Worm (Caenorhabditis elegans): ENCODE data around the gene Y39A3CL.7.
A peak's percentile ranks its signal among the peaks of the same experiment; 100 is the strongest.

Gene Y39A3CL.7

ce11 chrIII:1824264-1824922 lies at the start of gene Y39A3CL.7, which contains the start of gene pvf-1:
Y39A3CL.7 (plus strand) TSS chrIII:1824919.
pvf-1 (minus strand) TSS chrIII:1824314.
- peak; percentile 36 for TF ChIP-seq C34F6.9 (tag; optimal IDR thresholded peaks at IDR 0.05)
- peak in 1 of 2 experiments; percentile 60 for TF ChIP-seq lsy-2 (tag; optimal IDR thresholded peaks at IDR 0.05)
- peak; percentile 39 for TF ChIP-seq sma-3 (GFP tag; optimal IDR thresholded peaks at IDR 0.05)
- peak; percentile 20 for TF ChIP-seq sem-4 (tag; optimal IDR thresholded peaks at IDR 0.05)
- TF ChIP-seq mab-5 (tag; optimal IDR thresholded peaks at IDR 0.05), result no peak
- TF ChIP-seq nhr-129 (tag; optimal IDR thresholded peaks at IDR 0.05), result peak; percentile 23
- no peak for TF ChIP-seq unc-39 (tag; optimal IDR thresholded peaks at IDR 0.05)
- TF ChIP-seq F13H6.1 (tag; optimal IDR thresholded peaks at IDR 0.05), result peak; percentile 7
- TF ChIP-seq gmeb-1 (tag; optimal IDR thresholded peaks at IDR 0.05), result peak; percentile 40
- no peak for TF ChIP-seq R02D3.7 (tag; optimal IDR thresholded peaks at IDR 0.05)
- TF ChIP-seq lin-13 (GFP tag; optimal IDR thresholded peaks at IDR 0.05), result peak; percentile 63
- no peak for TF ChIP-seq mdl-1 (tag; optimal IDR thresholded peaks at IDR 0.05)
- peak; percentile 34 for TF ChIP-seq unc-55 (GFP tag; optimal IDR thresholded peaks at IDR 0.05)

DNA sequence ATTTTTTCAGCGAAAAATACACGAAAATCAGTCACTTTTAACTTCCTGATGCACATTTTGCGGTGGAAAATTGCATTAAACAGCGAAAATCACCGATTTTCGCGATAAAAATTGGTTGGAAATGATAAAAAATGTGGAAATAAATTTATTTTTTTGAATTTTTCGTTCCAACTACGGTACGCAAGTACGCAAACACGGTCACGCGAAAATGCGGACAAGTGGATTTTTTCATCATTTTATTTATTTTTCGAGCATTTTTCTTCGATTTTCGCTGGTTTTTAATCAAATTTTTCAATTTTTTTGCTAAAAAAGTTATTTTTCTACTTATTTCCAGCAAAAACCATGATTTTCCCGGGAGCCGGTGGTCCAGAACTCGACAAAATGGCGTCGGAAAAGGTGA lies 47.3 kb upstream of the Y39A3CL.7 start, which contains the start of gene Y39A3CL.3:
Gene Y39A3CL.3, plus strand, starts transcription at position 335 of the 400 bp plus-strand sequence.
- TF ChIP-seq mbf-1 (tag; optimal IDR thresholded peaks at IDR 0.05), result no peak
- peak; percentile 55 for TF ChIP-seq unc-55 (GFP tag; optimal IDR thresholded peaks at IDR 0.05)
- TF ChIP-seq lsy-2 (tag; optimal IDR thresholded peaks at IDR 0.05), result peak; percentile 92 to 97
- TF ChIP-seq ceh-16 (tag; optimal IDR thresholded peaks at IDR 0.05), result no peak
- TF ChIP-seq F13H6.1 (tag; optimal IDR thresholded peaks at IDR 0.05), result no peak
- no peak for TF ChIP-seq fos-1 (tag; optimal IDR thresholded peaks at IDR 0.05)
- TF ChIP-seq C34F6.9 (tag; optimal IDR thresholded peaks at IDR 0.05), result peak; percentile 44
- no peak for TF ChIP-seq nhr-11 (tag; optimal IDR thresholded peaks at IDR 0.05)
- TF ChIP-seq gmeb-1 (tag; optimal IDR thresholded peaks at IDR 0.05), result peak; percentile 46
- no peak for TF ChIP-seq nhr-237 (tag; optimal IDR thresholded peaks at IDR 0.05)
- TF ChIP-seq lin-13 (GFP tag; optimal IDR thresholded peaks at IDR 0.05), result peak; percentile 39

- TF ChIP-seq ztf-1 (GFP tag; conservative IDR thresholded peaks at IDR 0.05) (no peak), crh-2 (tag; optimal IDR thresholded peaks at IDR 0.05) (no peak), skn-1 (tag; optimal IDR thresholded peaks at IDR 0.05) (no peak), snpc-4 (tag; optimal IDR thresholded peaks at IDR 0.05) (no peak), unc-39 (tag; optimal IDR thresholded peaks at IDR 0.05) (no peak), nhr-129 (tag; optimal IDR thresholded peaks at IDR 0.05) (no peak), ZK546.5 (tag; optimal IDR thresholded peaks at IDR 0.05) (no peak), nhr-77 (tag; optimal IDR thresholded peaks at IDR 0.05) (no peak), mab-5 (tag; optimal IDR thresholded peaks at IDR 0.05) (no peak), nhr-25 (tag; optimal IDR thresholded peaks at IDR 0.05) (no peak), blmp-1 (tag; optimal IDR thresholded peaks at IDR 0.05; ENCODE audit: insufficient read depth) (no peak), ceh-16 (tag; optimal IDR thresholded peaks at IDR 0.05) (no peak), alr-1 (tag; optimal IDR thresholded peaks at IDR 0.05) (no peak), R02D3.7 (tag; optimal IDR thresholded peaks at IDR 0.05) (no peak), nhr-23 (tag; optimal IDR thresholded peaks at IDR 0.05) (no peak)
Measured at ce11 chrIII:1777969-1778368, 46.8 kb upstream of the Y39A3CL.7 start, which contains the start of gene Y39A3CL.4. Y39A3CL.4 (minus strand) TSS chrIII:1778069.

DNA sequence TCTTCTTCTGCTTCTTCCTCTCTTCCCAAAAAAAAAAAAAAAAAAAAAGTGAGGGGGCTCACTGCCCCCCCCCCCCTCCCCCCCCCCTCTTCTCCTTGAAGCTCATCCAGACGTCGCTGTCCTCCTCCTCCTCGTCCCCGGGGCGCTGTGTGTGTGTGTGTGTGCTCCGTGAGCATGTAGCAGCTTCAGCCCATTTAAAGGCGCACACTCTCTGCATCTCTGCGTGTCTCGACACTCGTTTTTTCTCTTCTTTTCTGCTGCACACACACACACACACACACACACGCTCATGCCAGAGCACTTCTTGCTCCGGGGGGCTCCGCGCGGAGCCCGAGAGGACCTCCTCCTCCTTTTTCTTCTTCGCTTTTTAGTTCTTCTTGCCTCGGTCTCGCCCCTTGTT lies 38.9 kb upstream of the Y39A3CL.7 start:
- TF ChIP-seq nhr-6 (tag; optimal IDR thresholded peaks at IDR 0.05) (no peak), unc-62 (GFP tag; optimal IDR thresholded peaks at IDR 0.05) (no peak), lsy-2 (tag; optimal IDR thresholded peaks at IDR 0.05) (peak; percentile 39 to 74), aly-2 (tag; optimal IDR thresholded peaks at IDR 0.05) (no peak), ceh-82 (tag; optimal IDR thresholded peaks at IDR 0.05) (peak; percentile 17), Y55F3AM.14 (GFP tag; optimal IDR thresholded peaks at IDR 0.05) (peak; percentile 30), crh-2 (tag; optimal IDR thresholded peaks at IDR 0.05) (peak; percentile 22), elt-1 (tag; optimal IDR thresholded peaks at IDR 0.05) (no peak), mbf-1 (tag; optimal IDR thresholded peaks at IDR 0.05) (no peak), ztf-1 (GFP tag; conservative IDR thresholded peaks at IDR 0.05) (no peak), peb-1 (tag; optimal IDR thresholded peaks at IDR 0.05) (no peak), snpc-4 (tag; optimal IDR thresholded peaks at IDR 0.05) (peak; percentile 13), C34F6.9 (tag; optimal IDR thresholded peaks at IDR 0.05) (peak; percentile 77), ztf-4 (tag; optimal IDR thresholded peaks at IDR 0.05) (no peak), mab-5 (tag; optimal IDR thresholded peaks at IDR 0.05) (no peak), nhr-237 (tag; optimal IDR thresholded peaks at IDR 0.05) (no peak), lin-11 (tag; optimal IDR thresholded peaks at IDR 0.05) (peak; percentile 62), elt-3 (tag; optimal IDR thresholded peaks at IDR 0.05) (no peak), zag-1 (tag; optimal IDR thresholded peaks at IDR 0.05) (peak; percentile 83), sem-4 (tag; optimal IDR thresholded peaks at IDR 0.05) (no peak), gmeb-1 (tag; optimal IDR thresholded peaks at IDR 0.05) (no peak), mdl-1 (tag; optimal IDR thresholded peaks at IDR 0.05) (peak in 1 of 2 experiments; percentile 51), R02D3.7 (tag; optimal IDR thresholded peaks at IDR 0.05) (no peak), sma-9 (GFP tag; optimal IDR thresholded peaks at IDR 0.05) (peak; percentile 20), sma-9 (tag; optimal IDR thresholded peaks at IDR 0.05) (no peak), unc-55 (GFP tag; optimal IDR thresholded peaks at IDR 0.05) (peak; percentile 84), nhr-129 (tag; optimal IDR thresholded peaks at IDR 0.05) (peak; percentile 66), lin-13 (GFP tag; optimal IDR thresholded peaks at IDR 0.05) (peak; percentile 24), F13H6.1 (tag; optimal IDR thresholded peaks at IDR 0.05) (peak; percentile 16), nhr-21 (tag; optimal IDR thresholded peaks at IDR 0.05) (no peak), nhr-11 (tag; optimal IDR thresholded peaks at IDR 0.05) (no peak), ceh-16 (tag; optimal IDR thresholded peaks at IDR 0.05) (no peak), nhr-10 (tag; optimal IDR thresholded peaks at IDR 0.05) (no peak), blmp-1 (tag; optimal IDR thresholded peaks at IDR 0.05; ENCODE audit: insufficient read depth) (no peak)

Measured in whole organism, L2 larva.